Fruit fly (Drosophila melanogaster) whole organism, prepupa: ENCODE results near the gene CG4953.

Experiments
- CG10669 ChIP-seq: fragments of 200-800 bp; sonication (Bioruptor generic); optimal IDR thresholded peaks from 3 replicates; lab custom pipeline; 2018; ENCODE audit warnings: missing biosample characterization, mild to moderate bottlenecking, missing genetic modification characterization, moderate library complexity
- CG6163 ChIP-seq: fragments of 200-800 bp; sonication (Bioruptor generic); IDR thresholded peaks from 3 replicates; pipeline ENCODE4 v1.3.6; 2022; ENCODE audit warnings: missing biosample characterization, missing genetic modification characterization
- CG6854 ChIP-seq: fragments of 200-800 bp; sonication (Bioruptor generic); optimal IDR thresholded peaks from 2 replicates; lab custom pipeline; 2017; ENCODE audit warnings: missing biosample characterization, mild to moderate bottlenecking, missing genetic modification characterization
- Ets96B ChIP-seq: fragments of 200-800 bp; optimal IDR thresholded peaks from 2 replicates; lab custom pipeline; 2019; ENCODE audit warnings: missing biosample characterization, mild to moderate bottlenecking, missing genetic modification characterization, moderate library complexity
- Hr38 ChIP-seq: sonication (Bioruptor generic); optimal IDR thresholded peaks from 2 replicates; lab custom pipeline; 2016; ENCODE audit warnings: missing biosample characterization, missing genetic modification characterization
- Hr39 ChIP-seq: fragments of 200-800 bp; sonication (Bioruptor generic); optimal IDR thresholded peaks from 2 replicates; lab custom pipeline; 2016; ENCODE audit warnings: missing biosample characterization, missing genetic modification characterization
- Sox102F ChIP-seq: fragments of 200-800 bp; sonication (Bioruptor generic); optimal IDR thresholded peaks from 2 replicates; lab custom pipeline; 2016; ENCODE audit warnings: missing biosample characterization, mild to moderate bottlenecking, missing genetic modification characterization
- dsx ChIP-seq: fragments of 200-800 bp; optimal IDR thresholded peaks from 3 replicates; lab custom pipeline; 2019; ENCODE audit warnings: missing biosample characterization, mild to moderate bottlenecking, missing genetic modification characterization, moderate library complexity; ENCODE audit not compliant: poor library complexity, severe bottlenecking
- eg ChIP-seq: fragments of 200-800 bp; sonication (Bioruptor generic); IDR thresholded peaks from 3 replicates; pipeline ENCODE4 v1.3.6; 2022; ENCODE audit warnings: missing biosample characterization, missing genetic modification characterization
- topi ChIP-seq: fragments of 200-800 bp; sonication (Bioruptor generic); optimal IDR thresholded peaks from 3 replicates; lab custom pipeline; 2016; ENCODE audit warnings: missing biosample characterization, missing genetic modification characterization

dm6 chr2L:10278658-10279057, 12.2 kb downstream of the CG4953 start, which contains the start of gene Utx:
- no peak for TF ChIP-seq CG6854 (GFP tag; lab: Kevin White, UChicago)
- TF ChIP-seq dsx (GFP tag; lab: Kevin White, UChicago) = no peak
- no peak for TF ChIP-seq Hr38 (GFP tag; lab: Kevin White, UChicago)
- no peak for TF ChIP-seq eg (GFP tag; lab: Robert Waterston, UW)
- TF ChIP-seq Sox102F (GFP tag; lab: Kevin White, UChicago) = no peak
- TF ChIP-seq topi (GFP tag; lab: Kevin White, UChicago) = no peak
- TF ChIP-seq CG10669 (GFP tag; lab: Kevin White, UChicago) = no peak
- no peak for TF ChIP-seq CG6163
- no peak for TF ChIP-seq Hr39
- no peak for TF ChIP-seq Ets96B
